Worm (Caenorhabditis elegans) whole organism, L4 larva: ENCODE results near the gene morc-1.
A peak's percentile ranks its signal among the peaks of the same experiment; 100 is the strongest.

Experiments used
- ZK337.2 ChIP-seq: fragments of 200-800 bp; sonication (Bioruptor generic); IDR thresholded peaks from 2 replicates; pipeline ENCODE4 v1.3.6; 2022; ENCODE audit warnings: missing genetic modification reagents, missing genetic modification characterization, missing compliant biosample characterization
- attf-4 ChIP-seq: sonication (generic microtip); optimal IDR thresholded peaks from 3 replicates; lab custom pipeline; 2017; ENCODE audit warnings: missing biosample characterization, missing genetic modification characterization
- daf-16 ChIP-seq, 3 experiments: sonication (generic microtip); optimal IDR thresholded peaks; 2 replicates each; lab custom pipeline; 2016 to 2017; ENCODE audit warnings: missing genetic modification characterization in 3 of 3, missing genetic modification reagents in 3 of 3, mild to moderate bottlenecking in 2 of 3, missing compliant biosample characterization in 2 of 3, missing biosample characterization in 1 of 3, moderate library complexity in 1 of 3
- hif-1 ChIP-seq, 2 experiments: sonication (generic microtip); optimal IDR thresholded peaks; 2 replicates each; lab custom pipeline; 2016 to 2017; ENCODE audit warnings: missing compliant biosample characterization in 2 of 2, missing genetic modification characterization in 2 of 2, missing genetic modification reagents in 2 of 2, missing genotype in 2 of 2, mild to moderate bottlenecking in 1 of 2
- lin-13 ChIP-seq: fragments of 150-350 bp; optimal IDR thresholded peaks from 2 replicates; lab custom pipeline; 2014; ENCODE audit warnings: missing biosample characterization, missing genetic modification reagents, missing genetic modification characterization
- lir-3 ChIP-seq: sonication (generic microtip); optimal IDR thresholded peaks from 2 replicates; lab custom pipeline; 2016; ENCODE audit warnings: mild to moderate bottlenecking, missing genetic modification characterization, missing compliant biosample characterization
- lsy-2 ChIP-seq, 2 experiments: fragments of 150-350 bp in 1 of 2; sonication (generic microtip) in 1 of 2; optimal IDR thresholded peaks; 2 replicates each; lab custom pipeline; 2014 to 2017; ENCODE audit warnings: missing biosample characterization in 2 of 2, missing genetic modification characterization in 2 of 2
- mxl-2 ChIP-seq: fragments of 200-800 bp; sonication (Bioruptor generic); conservative IDR thresholded peaks from 2 replicates; pipeline ENCODE4 v1.3.6; 2022; ENCODE audit warnings: missing genetic modification reagents, missing genetic modification characterization, missing compliant biosample characterization
- nhr-28 ChIP-seq: fragments of 150-350 bp; optimal IDR thresholded peaks from 2 replicates; lab custom pipeline; 2014; ENCODE audit warnings: missing biosample characterization, missing genetic modification characterization
- pha-4 ChIP-seq, 2 experiments: fragments of 150-350 bp in 1 of 2; fragments of 200-800 bp in 1 of 2; sonication (Bioruptor generic) in 1 of 2; IDR thresholded peaks in 1 of 2; optimal IDR thresholded peaks in 1 of 2; 2 replicates each; pipeline versions ENCODE4 v1.3.6 to Lab custom; 2014 to 2022; ENCODE audit warnings: missing genetic modification characterization in 2 of 2, missing genetic modification reagents in 2 of 2, missing biosample characterization in 1 of 2, missing compliant biosample characterization in 1 of 2
- unc-39 ChIP-seq: sonication (generic microtip); optimal IDR thresholded peaks from 2 replicates; lab custom pipeline; 2017; ENCODE audit warnings: missing biosample characterization, missing genetic modification characterization

DNA sequence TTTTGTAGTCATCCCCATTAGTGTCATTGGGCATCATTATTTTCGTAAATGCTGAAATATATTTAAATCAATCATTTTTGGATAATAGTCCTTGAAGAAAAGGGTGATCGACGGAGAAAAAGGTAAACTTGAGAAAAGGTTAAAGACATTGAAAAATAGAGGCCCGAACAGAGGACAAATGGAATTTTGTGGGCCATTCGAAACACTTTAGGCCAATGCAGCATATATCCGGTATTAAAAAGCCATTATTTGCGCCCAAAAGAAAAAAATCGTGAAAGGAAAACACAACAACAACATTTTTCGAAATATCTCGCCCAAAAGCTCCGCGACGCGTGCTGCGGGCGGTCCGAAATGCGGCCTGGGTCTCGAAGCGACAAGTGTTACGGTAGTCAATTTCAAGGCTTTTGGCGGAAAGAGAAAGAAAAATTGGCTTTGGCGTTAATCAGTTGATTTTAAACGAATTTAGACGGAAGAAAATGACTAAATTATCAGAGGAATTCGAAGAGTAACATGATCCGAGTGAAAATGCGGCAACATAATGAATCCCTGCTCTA lies at the start of gene morc-1:
- TF ChIP-seq mxl-2 (GFP tag; lab: Robert Waterston, UW): no peak
- no peak for TF ChIP-seq attf-4
- no peak for TF ChIP-seq daf-16 (GFP tag; optimal IDR thresholded peaks at IDR 0.05; lab: Kevin White, UChicago)
- no peak for TF ChIP-seq daf-16 (tag; optimal IDR thresholded peaks at IDR 0.05; lab: Kevin White, UChicago)
- no peak for TF ChIP-seq pha-4 (GFP tag; IDR thresholded peaks at IDR 0.05; lab: Robert Waterston, UW)
- TF ChIP-seq pha-4 (tag; optimal IDR thresholded peaks at IDR 0.05; lab: Kevin White, UChicago): no peak
- TF ChIP-seq lin-13 (GFP tag; lab: Kevin White, UChicago): no peak
- peak in 1 of 2 experiments; percentile 49 for TF ChIP-seq lsy-2 (tag; optimal IDR thresholded peaks at IDR 0.05; lab: Kevin White, UChicago)
- no peak for TF ChIP-seq ZK337.2 (GFP tag; lab: Robert Waterston, UW)
- TF ChIP-seq hif-1 (tag; optimal IDR thresholded peaks at IDR 0.05; lab: Kevin White, UChicago): no peak
- no peak for TF ChIP-seq nhr-28 (tag; lab: Kevin White, UChicago)
- TF ChIP-seq lir-3 (tag; lab: Kevin White, UChicago): no peak
- no peak for TF ChIP-seq unc-39 (tag; lab: Kevin White, UChicago)
